Fruit fly (Drosophila melanogaster) whole organism, embryonic: ENCODE data around the gene Acp1.

Experiments
- Adf1 ChIP-seq: fragments of 200-800 bp; sonication (Bioruptor generic); IDR thresholded peaks from 2 replicates; pipeline ENCODE4 v1.3.6; 2022; ENCODE audit warnings: missing biosample characterization, missing genetic modification characterization
- Blimp-1 ChIP-seq: fragments of 200-800 bp; sonication (Bioruptor generic); optimal IDR thresholded peaks from 3 replicates; lab custom pipeline; 2018; ENCODE audit warnings: missing biosample characterization, missing genetic modification characterization, mild to moderate bottlenecking, moderate library complexity, missing genetic modification reagents
- CG14710 ChIP-seq: fragments of 200-800 bp; sonication (Bioruptor generic); optimal IDR thresholded peaks from 3 replicates; lab custom pipeline; 2019; ENCODE audit warnings: missing biosample characterization, mild to moderate bottlenecking, missing genetic modification characterization, moderate library complexity
- CG17186 ChIP-seq: fragments of 200-800 bp; sonication (Bioruptor generic); optimal IDR thresholded peaks from 3 replicates; lab custom pipeline; 2017; ENCODE audit warnings: missing biosample characterization, missing genetic modification reagents, missing genetic modification characterization
- CG18764 ChIP-seq: fragments of 200-800 bp; sonication (Bioruptor generic); optimal IDR thresholded peaks from 3 replicates; lab custom pipeline; 2016; ENCODE audit warnings: missing biosample characterization, missing genetic modification characterization
- CG2120 ChIP-seq: fragments of 200-800 bp; sonication (Bioruptor generic); optimal IDR thresholded peaks from 3 replicates; lab custom pipeline; 2016; ENCODE audit warnings: missing biosample characterization, missing genetic modification characterization
- CG31224 ChIP-seq: fragments of 200-800 bp; sonication (Bioruptor generic); IDR thresholded peaks from 2 replicates; pipeline ENCODE4 v1.3.6; 2022; ENCODE audit warnings: missing biosample characterization, missing genetic modification characterization
- CG4707 ChIP-seq: fragments of 200-800 bp; sonication (Bioruptor generic); optimal IDR thresholded peaks from 2 replicates; lab custom pipeline; 2018; ENCODE audit warnings: missing biosample characterization, mild to moderate bottlenecking, missing genetic modification characterization, moderate library complexity
- CG4730 ChIP-seq: fragments of 200-800 bp; sonication (Bioruptor generic); IDR thresholded peaks from 2 replicates; pipeline ENCODE4 v1.3.6; 2022; ENCODE audit warnings: missing biosample characterization, missing genetic modification characterization
- CG6654 ChIP-seq: fragments of 200-800 bp; sonication (Bioruptor generic); optimal IDR thresholded peaks from 2 replicates; lab custom pipeline; 2017; ENCODE audit warnings: missing biosample characterization, mild to moderate bottlenecking, missing genetic modification characterization
- CG8478 ChIP-seq: fragments of >200 bp; optimal IDR thresholded peaks from 2 replicates; lab custom pipeline; 2018
- CG8924 ChIP-seq: fragments of 200-800 bp; optimal IDR thresholded peaks from 3 replicates; lab custom pipeline; 2019; ENCODE audit warnings: missing biosample characterization, mild to moderate bottlenecking, missing genetic modification characterization, moderate library complexity
- CG9817 ChIP-seq: fragments of 200-800 bp; sonication (Bioruptor generic); optimal IDR thresholded peaks from 2 replicates; lab custom pipeline; 2018; ENCODE audit warnings: missing biosample characterization, mild to moderate bottlenecking, missing genetic modification characterization, moderate library complexity
- CG9876 ChIP-seq: fragments of 200-800 bp; sonication (Bioruptor generic); optimal IDR thresholded peaks from 2 replicates; lab custom pipeline; 2016; ENCODE audit warnings: missing biosample characterization, missing genetic modification characterization
- Dad ChIP-seq: fragments of 200-800 bp; sonication (Bioruptor generic); optimal IDR thresholded peaks from 3 replicates; lab custom pipeline; 2016; ENCODE audit warnings: missing biosample characterization, missing genetic modification characterization
- Dref ChIP-seq: fragments of 200-800 bp; sonication (Bioruptor generic); IDR thresholded peaks from 2 replicates; pipeline ENCODE4 v1.3.6; 2022; ENCODE audit warnings: missing biosample characterization, missing genetic modification characterization
- E2f1 ChIP-seq: fragments of 200-800 bp; sonication (Bioruptor generic); IDR thresholded peaks from 2 replicates; pipeline ENCODE4 v1.3.6; 2022; ENCODE audit warnings: missing biosample characterization, missing genetic modification characterization
- Fer1 ChIP-seq: fragments of 200-800 bp; sonication (Bioruptor generic); optimal IDR thresholded peaks from 2 replicates; lab custom pipeline; 2017; ENCODE audit warnings: missing biosample characterization, mild to moderate bottlenecking, missing genetic modification characterization
- Gsc ChIP-seq: fragments of 200-800 bp; sonication (Bioruptor generic); IDR thresholded peaks from 2 replicates; pipeline ENCODE4 v1.3.6; 2022; ENCODE audit warnings: missing biosample characterization, missing genetic modification characterization
- Hr78 ChIP-seq, 2 experiments: fragments of 200-800 bp in 1 of 2; fragments of >200 bp in 1 of 2; sonication (Bioruptor generic) in 1 of 2; optimal IDR thresholded peaks; 2 replicates each; lab custom pipeline; 2017 to 2019; ENCODE audit warnings: missing biosample characterization in 2 of 2, missing genetic modification characterization in 2 of 2, mild to moderate bottlenecking in 1 of 2, moderate library complexity in 1 of 2
- MBD-R2 ChIP-seq: fragments of 200-800 bp; sonication (Bioruptor generic); IDR thresholded peaks from 2 replicates; pipeline ENCODE4 v1.3.6; 2022; ENCODE audit warnings: missing biosample characterization, missing genetic modification characterization
- Med ChIP-seq: fragments of 200-800 bp; sonication (Bioruptor generic); peaks from one replicate; lab custom pipeline; 2016; ENCODE audit warnings: missing biosample characterization, missing genetic modification characterization, mild to moderate bottlenecking, inconsistent platforms, moderate library complexity
- Mes4 ChIP-seq: fragments of 200-800 bp; sonication (Bioruptor generic); optimal IDR thresholded peaks from 2 replicates; lab custom pipeline; 2016; ENCODE audit warnings: missing biosample characterization, missing genetic modification characterization
- PHDP ChIP-seq: fragments of 200-800 bp; sonication (Bioruptor generic); optimal IDR thresholded peaks from 3 replicates; lab custom pipeline; 2018; ENCODE audit warnings: missing biosample characterization, mild to moderate bottlenecking, missing genetic modification characterization, moderate library complexity
- al ChIP-seq: fragments of 200-800 bp; sonication (Bioruptor generic); IDR thresholded peaks from 2 replicates; pipeline ENCODE4 v1.3.6; 2022; ENCODE audit warnings: missing biosample characterization, missing genetic modification characterization
- ash1 ChIP-seq: fragments of 200-800 bp; sonication (Bioruptor generic); optimal IDR thresholded peaks from 2 replicates; lab custom pipeline; 2018; ENCODE audit warnings: missing biosample characterization, mild to moderate bottlenecking, missing genetic modification characterization
- bbx ChIP-seq: fragments of 200-800 bp; sonication (Bioruptor generic); IDR thresholded peaks from 2 replicates; pipeline ENCODE4 v1.3.6; 2022; ENCODE audit warnings: missing biosample characterization, missing genetic modification characterization; ENCODE audit not compliant: partially characterized antibody
- bowl ChIP-seq: fragments of 200-800 bp; sonication (Bioruptor generic); IDR thresholded peaks from 2 replicates; pipeline ENCODE4 v1.3.6; 2022; ENCODE audit warnings: missing biosample characterization, missing genetic modification characterization
- esg ChIP-seq: fragments of 200-800 bp; sonication (Bioruptor generic); conservative IDR thresholded peaks from 2 replicates; pipeline ENCODE4 v1.3.6; 2022; ENCODE audit warnings: missing biosample characterization, missing genetic modification characterization
- gem ChIP-seq: fragments of 200-800 bp; sonication (Bioruptor generic); optimal IDR thresholded peaks from 2 replicates; lab custom pipeline; 2019; ENCODE audit warnings: missing biosample characterization, mild to moderate bottlenecking, missing genetic modification characterization, moderate library complexity
- grau ChIP-seq: fragments of 200-800 bp; optimal IDR thresholded peaks from 3 replicates; lab custom pipeline; 2019; ENCODE audit warnings: missing biosample characterization, mild to moderate bottlenecking, missing genetic modification characterization, moderate library complexity
- klu ChIP-seq: fragments of 200-800 bp; sonication (Bioruptor generic); IDR thresholded peaks from 2 replicates; pipeline ENCODE4 v1.3.6; 2022; ENCODE audit warnings: missing biosample characterization, missing genetic modification characterization
- knrl ChIP-seq: fragments of 200-800 bp; sonication (Bioruptor generic); IDR thresholded peaks from 3 replicates; pipeline ENCODE4 v1.3.6; 2022; ENCODE audit warnings: missing biosample characterization, missing genetic modification characterization; ENCODE audit not compliant: partially characterized antibody
- nerfin-2 ChIP-seq: fragments of 200-800 bp; sonication (Bioruptor generic); IDR thresholded peaks from 2 replicates; pipeline ENCODE4 v1.3.6; 2022; ENCODE audit warnings: missing biosample characterization, missing genetic modification characterization; ENCODE audit not compliant: partially characterized antibody
- p53 ChIP-seq: fragments of 200-800 bp; sonication (Bioruptor generic); optimal IDR thresholded peaks from 2 replicates; lab custom pipeline; 2016; ENCODE audit warnings: missing biosample characterization, missing genetic modification characterization
- pan ChIP-seq, 4 experiments: fragments of >200 bp in 3 of 4; fragments of 200-800 bp in 1 of 4; sonication (Bioruptor generic) in 1 of 4; optimal IDR thresholded peaks in 3 of 4; IDR thresholded peaks in 1 of 4; 2 replicates each; pipeline versions ENCODE4 v1.3.6 to Lab custom; 2017 to 2022; ENCODE audit warnings: missing biosample characterization in 2 of 4, missing genetic modification characterization in 2 of 4, mixed read lengths in 1 of 4
- phol ChIP-seq: fragments of 200-800 bp; sonication (Bioruptor generic); optimal IDR thresholded peaks from 3 replicates; lab custom pipeline; 2018; ENCODE audit warnings: missing biosample characterization, mild to moderate bottlenecking, missing genetic modification characterization, moderate library complexity
- pnt ChIP-seq: fragments of 200-800 bp; sonication (Bioruptor generic); optimal IDR thresholded peaks from 3 replicates; lab custom pipeline; 2016; ENCODE audit warnings: missing biosample characterization, missing genetic modification characterization
- pros ChIP-seq: fragments of 200-800 bp; sonication (Bioruptor generic); optimal IDR thresholded peaks from 3 replicates; lab custom pipeline; 2019; ENCODE audit warnings: missing biosample characterization, mild to moderate bottlenecking, missing genetic modification characterization, moderate library complexity
- salm ChIP-seq: fragments of 200-800 bp; sonication (Bioruptor generic); optimal IDR thresholded peaks from 2 replicates; lab custom pipeline; 2018; ENCODE audit warnings: missing biosample characterization, mild to moderate bottlenecking, missing genetic modification characterization
- sc ChIP-seq, 3 experiments: fragments of >200 bp in 2 of 3; fragments of 200-800 bp in 1 of 3; sonication (Bioruptor generic) in 1 of 3; optimal IDR thresholded peaks; 2 replicates in 2 of 3; 3 replicates in 1 of 3; lab custom pipeline; 2017; ENCODE audit warnings: mild to moderate bottlenecking in 1 of 3, missing biosample characterization in 1 of 3, missing genetic modification characterization in 1 of 3, missing genetic modification reagents in 1 of 3
- sens ChIP-seq: fragments of 200-800 bp; sonication (Bioruptor generic); peaks from one replicate; lab custom pipeline; 2016; ENCODE audit warnings: missing biosample characterization, missing genetic modification characterization
- shn ChIP-seq: fragments of 200-800 bp; sonication (Bioruptor generic); optimal IDR thresholded peaks from 3 replicates; lab custom pipeline; 2016; ENCODE audit warnings: missing biosample characterization, missing genetic modification characterization
- sim ChIP-seq: fragments of 200-800 bp; sonication (Bioruptor generic); IDR thresholded peaks from 2 replicates; pipeline ENCODE4 v1.3.6; 2022; ENCODE audit warnings: missing biosample characterization, missing genetic modification characterization
- slbo ChIP-seq: fragments of 200-800 bp; sonication (Bioruptor generic); IDR thresholded peaks from 2 replicates; pipeline ENCODE4 v1.3.6; 2022; ENCODE audit warnings: missing biosample characterization, missing genetic modification characterization
- sqz ChIP-seq: fragments of 200-800 bp; sonication (Bioruptor generic); optimal IDR thresholded peaks from 3 replicates; lab custom pipeline; 2018; ENCODE audit warnings: missing biosample characterization, mild to moderate bottlenecking, missing genetic modification characterization
- sr ChIP-seq: fragments of 200-800 bp; sonication (Bioruptor generic); IDR thresholded peaks from 3 replicates; pipeline ENCODE4 v1.3.6; 2022; ENCODE audit warnings: missing biosample characterization, missing genetic modification characterization
- toy ChIP-seq: fragments of 200-800 bp; sonication (Bioruptor generic); IDR thresholded peaks from 2 replicates; pipeline ENCODE4 v1.3.6; 2022; ENCODE audit warnings: missing biosample characterization, missing genetic modification characterization
- twi ChIP-seq: fragments of 200-800 bp; optimal IDR thresholded peaks from 2 replicates; lab custom pipeline; 2019; ENCODE audit warnings: missing biosample characterization, mild to moderate bottlenecking, missing genetic modification characterization, moderate library complexity

Gene Acp1

DNA sequence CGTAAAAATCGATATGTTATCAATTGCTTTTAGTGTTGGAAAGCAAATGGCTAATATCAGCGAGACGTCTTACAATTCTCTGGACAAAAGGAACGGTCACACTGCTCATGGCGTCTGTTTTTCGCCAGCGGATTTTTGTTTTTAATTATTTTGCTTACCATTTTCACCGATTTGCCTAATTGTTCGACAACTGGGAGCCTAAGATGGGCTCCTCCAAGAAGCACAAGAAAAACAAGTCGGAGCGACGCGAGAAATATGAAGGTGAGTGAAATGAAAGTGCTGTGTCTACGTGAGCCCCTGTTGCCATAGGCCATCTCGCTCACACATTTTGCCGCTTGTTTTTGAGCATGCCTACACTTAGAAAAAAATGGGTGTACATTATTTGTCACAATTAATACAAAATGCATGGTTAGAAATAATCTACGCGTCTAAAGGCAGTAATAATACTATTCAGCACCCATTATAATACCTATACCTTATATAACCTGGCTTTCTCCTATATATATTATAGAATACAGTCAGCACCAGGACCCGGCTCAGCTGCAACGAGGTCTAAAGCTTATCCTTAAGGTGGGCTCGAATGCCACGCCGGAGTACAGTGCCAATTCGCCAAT, 41.6 kb upstream of the Acp1 start, which contains the start of gene Brd7-9 (continued):
- TF ChIP-seq nerfin-2 (GFP tag; lab: Robert Waterston, UW): 0 out of 2 replicates have a peak, but pooled peaks have one; percentile 40
- TF ChIP-seq E2f1 (GFP tag; lab: Robert Waterston, UW): peak; percentile 78
- peak; percentile 10 for TF ChIP-seq ash1
- TF ChIP-seq pan (optimal IDR thresholded peaks at IDR 0.05; lab: Kevin White, UChicago): no peak
- peak in 1 of 2 experiments; percentile 87 for TF ChIP-seq pan (GFP tag; optimal IDR thresholded peaks at IDR 0.05 in 1 of 2, IDR thresholded peaks at IDR 0.05 in 1 of 2)
- peak; percentile 56; the same call in 1 of the 2 replicates for TF ChIP-seq bbx (GFP tag; lab: Robert Waterston, UW)
- TF ChIP-seq sim (GFP tag; lab: Robert Waterston, UW): peak; percentile 67
- TF ChIP-seq sr (GFP tag; lab: Robert Waterston, UW): peak; percentile 59; the same call in 2 of the 3 replicates
- peak; percentile 84 for TF ChIP-seq Dref (GFP tag; lab: Robert Waterston, UW)
- TF ChIP-seq CG4707 (GFP tag; lab: Kevin White, UChicago): peak; percentile 48
- TF ChIP-seq bowl (GFP tag; lab: Robert Waterston, UW): peak; percentile 55
- TF ChIP-seq toy (GFP tag; lab: Robert Waterston, UW): peak; percentile 70
- peak; percentile 67 for TF ChIP-seq MBD-R2 (GFP tag; lab: Robert Waterston, UW)
- TF ChIP-seq pros (GFP tag; lab: Kevin White, UChicago): no peak
- TF ChIP-seq Gsc (GFP tag; lab: Robert Waterston, UW): no peak
- peak; percentile 60 for TF ChIP-seq CG4730 (GFP tag; lab: Robert Waterston, UW)
- TF ChIP-seq CG18764 (GFP tag; lab: Kevin White, UChicago): peak; percentile 43
- TF ChIP-seq sc (optimal IDR thresholded peaks at IDR 0.05; lab: Kevin White, UChicago): no peak
- TF ChIP-seq sc (GFP tag; optimal IDR thresholded peaks at IDR 0.05; lab: Kevin White, UChicago): peak; percentile 27
- no peak for TF ChIP-seq Hr78 (GFP tag; optimal IDR thresholded peaks at IDR 0.05; lab: Kevin White, UChicago)
- no peak for TF ChIP-seq CG17186
- no peak for TF ChIP-seq twi
- peak; percentile 63 for TF ChIP-seq esg (GFP tag; lab: Robert Waterston, UW)
- peak; percentile 93 for TF ChIP-seq Med (GFP tag; lab: Kevin White, UChicago)
- peak; percentile 45 for TF ChIP-seq CG14710 (tag; lab: Kevin White, UChicago)
- peak; percentile 94 for TF ChIP-seq sens (GFP tag; lab: Kevin White, UChicago)
- peak; percentile 62 for TF ChIP-seq grau (tag; lab: Kevin White, UChicago)
- peak; percentile 35 for TF ChIP-seq Mes4 (GFP tag; lab: Kevin White, UChicago)
- TF ChIP-seq CG2120 (GFP tag; lab: Kevin White, UChicago): peak; percentile 77
- TF ChIP-seq slbo (GFP tag; lab: Robert Waterston, UW): peak; percentile 82
- TF ChIP-seq sqz (GFP tag; lab: Kevin White, UChicago): no peak
- peak; percentile 39; the same call in 1 of the 2 replicates for TF ChIP-seq Adf1 (GFP tag; lab: Robert Waterston, UW)
- TF ChIP-seq PHDP (tag; lab: Kevin White, UChicago): peak; percentile 79
- TF ChIP-seq CG31224 (GFP tag; lab: Robert Waterston, UW): peak; percentile 56; the same call in 1 of the 2 replicates
- peak; percentile 18; the same call in 1 of the 3 replicates for TF ChIP-seq knrl
- TF ChIP-seq klu: peak; percentile 47; the same call in 1 of the 2 replicates
- TF ChIP-seq Fer1 (GFP tag; lab: Kevin White, UChicago): peak; percentile 80
- TF ChIP-seq Blimp-1 (GFP tag; lab: Kevin White, UChicago): peak; percentile 71
- TF ChIP-seq p53 (GFP tag; lab: Kevin White, UChicago): no peak
- peak; percentile 11 for TF ChIP-seq shn (GFP tag; lab: Kevin White, UChicago)
- TF ChIP-seq CG8924 (tag; lab: Kevin White, UChicago): peak; percentile 68
- peak; percentile 29 for TF ChIP-seq salm (tag; lab: Kevin White, UChicago)
- peak; percentile 81 for TF ChIP-seq gem (tag; lab: Kevin White, UChicago)
- TF ChIP-seq CG6654 (GFP tag; lab: Kevin White, UChicago): peak; percentile 18
- TF ChIP-seq phol (tag; lab: Kevin White, UChicago): peak; percentile 67
- no peak for TF ChIP-seq CG9876 (GFP tag; lab: Kevin White, UChicago)
- peak; percentile 57 for TF ChIP-seq pnt (GFP tag; lab: Kevin White, UChicago)
- TF ChIP-seq al (GFP tag; lab: Robert Waterston, UW): peak; percentile 59; the same call in 1 of the 2 replicates
- peak; percentile 59 for TF ChIP-seq Dad (GFP tag; lab: Kevin White, UChicago)
- TF ChIP-seq CG9817: peak; percentile 51
- TF ChIP-seq CG8478 (lab: Kevin White, UChicago): no peak
